Worm (Caenorhabditis elegans): ENCODE data around the gene Y97E10AR.3.

Y97E10AR.3 gene

ce11 chrV:8007460-8008292 lies at the start of gene Y97E10AR.3:
Gene Y97E10AR.3, minus strand, starts transcription at chrV:8007510.
- no peak for TF ChIP-seq sma-9 (GFP tag; optimal IDR thresholded peaks at IDR 0.05)
- TF ChIP-seq sma-9 (tag; optimal IDR thresholded peaks at IDR 0.05) = no peak
- peak; percentile 53 for TF ChIP-seq C34F6.9 (tag; optimal IDR thresholded peaks at IDR 0.05)

DNA sequence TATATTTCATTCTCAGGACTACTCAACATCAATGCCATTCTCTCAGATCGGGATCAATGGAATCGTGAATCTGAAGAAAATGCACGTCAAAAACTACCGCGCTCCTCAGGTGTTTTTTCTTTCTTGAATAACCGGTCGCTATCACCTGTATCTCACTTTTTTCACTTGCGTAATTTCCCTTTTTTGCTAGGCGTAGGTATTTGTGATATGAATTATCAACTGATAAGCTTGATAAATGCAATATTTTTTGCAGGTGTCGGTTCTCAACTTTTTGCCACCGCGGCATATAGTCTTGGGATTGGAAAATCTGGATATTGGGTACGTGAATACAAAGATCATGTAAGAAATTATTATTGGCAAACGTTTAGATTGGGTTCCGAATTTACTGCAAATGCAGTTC lies 47.9 kb upstream of the Y97E10AR.3 start:
- peak; percentile 14 for TF ChIP-seq blmp-1 (tag; optimal IDR thresholded peaks at IDR 0.05; ENCODE audit: insufficient read depth)
- no peak for TF ChIP-seq elt-3 (tag; optimal IDR thresholded peaks at IDR 0.05)
- no peak for TF ChIP-seq unc-55 (GFP tag; optimal IDR thresholded peaks at IDR 0.05)
- TF ChIP-seq mab-5 (tag; optimal IDR thresholded peaks at IDR 0.05) = no peak

ce11 chrV:8054130-8054529 lies 46.8 kb upstream of the Y97E10AR.3 start, which contains the start of gene ZC513.2:
Gene ZC513.2, plus strand, starts transcription at chrV:8054430.
- TF ChIP-seq dmd-4 (tag; optimal IDR thresholded peaks at IDR 0.05) (no peak), ztf-11 (tag; optimal IDR thresholded peaks at IDR 0.05) (no peak), mdl-1 (tag; optimal IDR thresholded peaks at IDR 0.05) (no peak), lsy-2 (tag; optimal IDR thresholded peaks at IDR 0.05) (no peak), egl-27 (tag; optimal IDR thresholded peaks at IDR 0.05) (no peak), nhr-21 (tag; optimal IDR thresholded peaks at IDR 0.05) (no peak), skn-1 (tag; optimal IDR thresholded peaks at IDR 0.05) (no peak), ama-1 (optimal IDR thresholded peaks at IDR 0.05) (no peak), zag-1 (tag; optimal IDR thresholded peaks at IDR 0.05) (no peak), lin-13 (GFP tag; optimal IDR thresholded peaks at IDR 0.05) (no peak), fos-1 (tag; optimal IDR thresholded peaks at IDR 0.05) (no peak), C34F6.9 (tag; optimal IDR thresholded peaks at IDR 0.05) (no peak), nhr-237 (tag; optimal IDR thresholded peaks at IDR 0.05) (no peak), nhr-77 (tag; optimal IDR thresholded peaks at IDR 0.05) (no peak), mab-5 (tag; optimal IDR thresholded peaks at IDR 0.05) (no peak), sem-4 (tag; optimal IDR thresholded peaks at IDR 0.05) (no peak), ceh-82 (tag; optimal IDR thresholded peaks at IDR 0.05) (no peak), mbf-1 (tag; optimal IDR thresholded peaks at IDR 0.05) (no peak), sma-9 (GFP tag; optimal IDR thresholded peaks at IDR 0.05) (no peak), sma-9 (tag; optimal IDR thresholded peaks at IDR 0.05) (no peak)

- TF ChIP-seq lin-39 (tag; optimal IDR thresholded peaks at IDR 0.05) (no peak), R02D3.7 (tag; optimal IDR thresholded peaks at IDR 0.05) (no peak), nhr-12 (tag; optimal IDR thresholded peaks at IDR 0.05) (no peak), F13H6.1 (tag; optimal IDR thresholded peaks at IDR 0.05) (no peak), snpc-4 (tag; optimal IDR thresholded peaks at IDR 0.05) (no peak), Y55F3AM.14 (GFP tag; optimal IDR thresholded peaks at IDR 0.05) (no peak), blmp-1 (tag; optimal IDR thresholded peaks at IDR 0.05; ENCODE audit: insufficient read depth) (no peak), nhr-10 (tag; optimal IDR thresholded peaks at IDR 0.05) (no peak), skn-1 (tag; optimal IDR thresholded peaks at IDR 0.05) (no peak), unc-39 (tag; optimal IDR thresholded peaks at IDR 0.05) (no peak), nhr-23 (tag; optimal IDR thresholded peaks at IDR 0.05) (no peak), mdl-1 (tag; optimal IDR thresholded peaks at IDR 0.05) (no peak)
These were observed 44.5 kb upstream of the Y97E10AR.3 start, which contains the start of gene sth-1 for ce11 chrV:8051851-8052250. Gene sth-1, plus strand, starts transcription at chrV:8052151.

DNA sequence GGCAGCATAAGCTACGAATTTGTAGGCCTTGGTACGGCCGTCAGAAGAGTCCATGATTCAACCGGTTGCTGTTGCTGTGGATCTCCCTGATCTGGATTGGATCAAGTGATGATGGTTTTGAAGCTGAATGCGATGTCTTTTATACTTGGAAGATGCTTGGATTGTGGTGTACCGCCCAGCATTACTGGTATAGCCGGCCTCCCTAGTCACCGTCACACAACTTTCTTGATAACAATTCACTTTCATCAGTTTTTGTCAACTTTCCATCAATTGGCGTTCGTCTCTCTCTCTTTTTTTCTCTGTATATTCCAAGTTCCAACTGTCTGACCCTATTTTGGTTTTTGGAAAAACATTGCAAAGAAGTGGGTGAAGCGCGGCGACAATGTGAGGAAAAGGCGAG lies 43.5 kb upstream of the Y97E10AR.3 start, which contains the start of gene col-43:
col-43 (minus strand) TSS at position 101 of the 400 bp plus-strand sequence.
- TF ChIP-seq nhr-129 (tag; optimal IDR thresholded peaks at IDR 0.05) = no peak
- no peak for TF ChIP-seq egl-27 (tag; optimal IDR thresholded peaks at IDR 0.05)
- no peak for TF ChIP-seq nhr-11 (tag; optimal IDR thresholded peaks at IDR 0.05)
- no peak for TF ChIP-seq dmd-4 (tag; optimal IDR thresholded peaks at IDR 0.05)
